Fruit fly (Drosophila melanogaster): ENCODE results near the gene Tmem214.

DNA sequence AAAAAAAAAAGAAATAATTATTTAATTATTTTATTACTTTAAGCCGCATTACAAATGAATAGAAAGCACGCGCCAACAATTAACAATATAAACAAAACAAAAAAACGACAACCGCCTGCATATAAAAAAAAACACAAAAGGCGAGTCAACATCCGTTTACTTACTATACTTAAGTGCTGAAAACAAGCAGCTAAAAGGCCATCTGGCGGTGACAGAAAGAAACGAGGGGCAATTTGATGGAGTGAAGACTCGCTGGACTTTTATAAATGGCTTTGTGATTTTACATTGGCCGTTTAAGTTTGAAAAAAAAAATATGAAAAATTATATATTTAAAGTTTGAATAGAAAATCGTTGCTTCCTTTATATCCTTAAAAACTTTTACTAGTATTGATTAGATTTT is 29.9 kb downstream of the Tmem214 start:
- TF ChIP-seq psq (optimal IDR thresholded peaks at IDR 0.05) (no peak), Myc (optimal IDR thresholded peaks at IDR 0.05) (no peak)
